Worm (Caenorhabditis elegans) whole organism, L2 larva: Measurements from ENCODE around the gene T08D10.3.

Source experiments
- C34F6.9 ChIP-seq: fragments of 150-350 bp; optimal IDR thresholded peaks from 2 replicates; lab custom pipeline; 2014; ENCODE audit warnings: missing biosample characterization, missing genetic modification characterization
- R02D3.7 ChIP-seq: fragments of 150-350 bp; optimal IDR thresholded peaks from 2 replicates; lab custom pipeline; 2014; ENCODE audit warnings: missing biosample characterization, missing genetic modification characterization
- Y55F3AM.14 ChIP-seq: fragments of 200-800 bp; sonication (Bioruptor generic); optimal IDR thresholded peaks from 2 replicates; lab custom pipeline; 2018; ENCODE audit warnings: mild to moderate bottlenecking, missing genetic modification characterization, missing compliant biosample characterization
- ZK546.5 ChIP-seq: sonication (generic microtip); optimal IDR thresholded peaks from 2 replicates; lab custom pipeline; 2017; ENCODE audit warnings: missing biosample characterization, missing genetic modification characterization
- alr-1 ChIP-seq: fragments of 150-350 bp; optimal IDR thresholded peaks from 2 replicates; lab custom pipeline; 2014; ENCODE audit warnings: missing biosample characterization, missing genetic modification characterization
- aly-2 ChIP-seq: fragments of 150-350 bp; optimal IDR thresholded peaks from 2 replicates; lab custom pipeline; 2014; ENCODE audit warnings: missing biosample characterization, missing genetic modification characterization
- ama-1 ChIP-seq: fragments of 150-350 bp; optimal IDR thresholded peaks from 2 replicates; lab custom pipeline; 2018; ENCODE audit warnings: inconsistent platforms
- ceh-16 ChIP-seq: fragments of 150-350 bp; optimal IDR thresholded peaks from 2 replicates; lab custom pipeline; 2014; ENCODE audit warnings: missing biosample characterization, missing genetic modification characterization
- ceh-82 ChIP-seq: fragments of 150-350 bp; optimal IDR thresholded peaks from 2 replicates; lab custom pipeline; 2014; ENCODE audit warnings: missing biosample characterization, missing genetic modification characterization
- crh-2 ChIP-seq: sonication (generic microtip); optimal IDR thresholded peaks from 2 replicates; lab custom pipeline; 2017; ENCODE audit warnings: missing biosample characterization, missing genetic modification characterization
- egl-27 ChIP-seq: sonication (generic microtip); optimal IDR thresholded peaks from 3 replicates; lab custom pipeline; 2017; ENCODE audit warnings: missing biosample characterization, missing genetic modification reagents, missing genetic modification characterization
- elt-1 ChIP-seq: fragments of 150-350 bp; optimal IDR thresholded peaks from 2 replicates; lab custom pipeline; 2014; ENCODE audit warnings: missing biosample characterization, missing genetic modification characterization
- elt-3 ChIP-seq: sonication (generic microtip); optimal IDR thresholded peaks from 2 replicates; lab custom pipeline; 2017; ENCODE audit warnings: missing biosample characterization, missing genetic modification characterization
- fos-1 ChIP-seq: fragments of 150-350 bp; optimal IDR thresholded peaks from 2 replicates; lab custom pipeline; 2014; ENCODE audit warnings: missing biosample characterization, missing genetic modification characterization
- gmeb-1 ChIP-seq: fragments of 150-350 bp; optimal IDR thresholded peaks from 2 replicates; lab custom pipeline; 2014; ENCODE audit warnings: missing biosample characterization, missing genetic modification characterization
- lin-11 ChIP-seq: fragments of 150-350 bp; sonication (generic microtip); optimal IDR thresholded peaks from 2 replicates; lab custom pipeline; 2014; ENCODE audit warnings: missing biosample characterization, missing genetic modification characterization, inconsistent platforms, mixed read lengths
- lin-13 ChIP-seq: fragments of 150-350 bp; optimal IDR thresholded peaks from 2 replicates; lab custom pipeline; 2014; ENCODE audit warnings: missing biosample characterization, missing genetic modification reagents, missing genetic modification characterization
- lin-39 ChIP-seq: fragments of 150-350 bp; optimal IDR thresholded peaks from 2 replicates; lab custom pipeline; 2014; ENCODE audit warnings: missing biosample characterization, missing genetic modification reagents, missing genetic modification characterization
- lsy-2 ChIP-seq, 2 experiments: fragments of 150-350 bp in 1 of 2; sonication (generic microtip) in 1 of 2; optimal IDR thresholded peaks; 2 replicates each; lab custom pipeline; 2014 to 2017; ENCODE audit warnings: missing biosample characterization in 2 of 2, missing genetic modification characterization in 2 of 2
- mbf-1 ChIP-seq: sonication (generic microtip); optimal IDR thresholded peaks from 2 replicates; lab custom pipeline; 2017; ENCODE audit warnings: missing biosample characterization, missing genetic modification characterization
- nhr-10 ChIP-seq: sonication (generic microtip); optimal IDR thresholded peaks from 2 replicates; lab custom pipeline; 2017; ENCODE audit warnings: missing biosample characterization, missing genetic modification characterization
- nhr-11 ChIP-seq: fragments of 150-350 bp; optimal IDR thresholded peaks from 2 replicates; lab custom pipeline; 2014; ENCODE audit warnings: missing biosample characterization, missing genetic modification characterization
- nhr-12 ChIP-seq: fragments of 150-350 bp; optimal IDR thresholded peaks from 2 replicates; lab custom pipeline; 2014; ENCODE audit warnings: missing biosample characterization, missing genetic modification characterization
- nhr-129 ChIP-seq: fragments of 150-350 bp; optimal IDR thresholded peaks from 2 replicates; lab custom pipeline; 2014; ENCODE audit warnings: missing biosample characterization, missing genetic modification characterization
- nhr-21 ChIP-seq: fragments of 150-350 bp; optimal IDR thresholded peaks from 2 replicates; lab custom pipeline; 2014; ENCODE audit warnings: missing biosample characterization, missing genetic modification characterization
- nhr-237 ChIP-seq: fragments of 150-350 bp; optimal IDR thresholded peaks from 2 replicates; lab custom pipeline; 2014; ENCODE audit warnings: missing biosample characterization, missing genetic modification characterization
- nhr-25 ChIP-seq: fragments of 150-350 bp; sonication (generic microtip); optimal IDR thresholded peaks from 3 replicates; lab custom pipeline; 2014; ENCODE audit warnings: missing biosample characterization, missing genetic modification characterization
- nhr-6 ChIP-seq: fragments of 150-350 bp; optimal IDR thresholded peaks from 2 replicates; lab custom pipeline; 2014; ENCODE audit warnings: missing biosample characterization, missing genetic modification characterization
- sem-4 ChIP-seq: fragments of 150-350 bp; optimal IDR thresholded peaks from 2 replicates; lab custom pipeline; 2014; ENCODE audit warnings: missing biosample characterization, missing genetic modification reagents, missing genetic modification characterization
- sma-3 ChIP-seq: sonication (generic microtip); optimal IDR thresholded peaks from 2 replicates; lab custom pipeline; 2016; ENCODE audit warnings: missing genetic modification reagents, missing genetic modification characterization, missing compliant biosample characterization
- sma-9 ChIP-seq, 2 experiments: fragments of 150-350 bp in 1 of 2; sonication (generic microtip) in 1 of 2; optimal IDR thresholded peaks; 2 replicates each; lab custom pipeline; 2014 to 2016; ENCODE audit warnings: missing genetic modification characterization in 2 of 2, mild to moderate bottlenecking in 1 of 2, missing biosample characterization in 1 of 2, missing compliant biosample characterization in 1 of 2, missing genetic modification reagents in 1 of 2, moderate library complexity in 1 of 2
- unc-39 ChIP-seq: fragments of 150-350 bp; optimal IDR thresholded peaks from 2 replicates; lab custom pipeline; 2014; ENCODE audit warnings: missing biosample characterization, missing genetic modification characterization
- unc-55 ChIP-seq: fragments of 150-350 bp; sonication (generic microtip); optimal IDR thresholded peaks from 3 replicates; lab custom pipeline; 2014; ENCODE audit warnings: missing biosample characterization, missing genetic modification reagents, missing genetic modification characterization
- zag-1 ChIP-seq: fragments of 150-350 bp; optimal IDR thresholded peaks from 2 replicates; lab custom pipeline; 2014; ENCODE audit warnings: missing biosample characterization, missing genetic modification characterization
- ztf-11 ChIP-seq: sonication (generic microtip); optimal IDR thresholded peaks from 2 replicates; lab custom pipeline; 2017; ENCODE audit warnings: missing biosample characterization, missing genetic modification characterization

Gene T08D10.3

DNA sequence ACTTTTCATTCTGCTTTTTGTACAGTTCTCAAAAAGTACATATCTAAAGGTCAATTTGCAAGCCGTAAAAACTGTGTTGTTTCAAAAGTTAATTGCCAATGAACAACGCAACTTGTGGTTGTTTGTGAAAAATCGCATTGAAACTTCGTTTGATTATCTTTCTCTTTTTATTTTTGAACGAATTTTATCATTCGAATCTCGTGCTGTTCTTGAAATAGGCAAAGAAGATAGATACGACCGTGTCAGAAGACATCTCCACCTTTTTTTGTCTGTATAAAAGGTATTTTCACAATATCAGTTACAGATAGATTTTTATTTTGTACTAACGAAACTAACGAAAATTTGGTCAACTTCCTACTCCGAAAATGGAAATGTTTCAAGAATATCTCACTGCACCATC lies 39.3 kb downstream of the T08D10.3 start, which contains the start of gene C49F5.7:
Gene C49F5.7 (plus strand): TSS at position 301 of the 400 bp plus-strand sequence.
- TF ChIP-seq nhr-237 (tag; lab: Kevin White, UChicago) (no peak), lin-11 (tag; lab: Kevin White, UChicago) (no peak), nhr-10 (tag; lab: Kevin White, UChicago) (no peak), crh-2 (peak; percentile 14)

DNA sequence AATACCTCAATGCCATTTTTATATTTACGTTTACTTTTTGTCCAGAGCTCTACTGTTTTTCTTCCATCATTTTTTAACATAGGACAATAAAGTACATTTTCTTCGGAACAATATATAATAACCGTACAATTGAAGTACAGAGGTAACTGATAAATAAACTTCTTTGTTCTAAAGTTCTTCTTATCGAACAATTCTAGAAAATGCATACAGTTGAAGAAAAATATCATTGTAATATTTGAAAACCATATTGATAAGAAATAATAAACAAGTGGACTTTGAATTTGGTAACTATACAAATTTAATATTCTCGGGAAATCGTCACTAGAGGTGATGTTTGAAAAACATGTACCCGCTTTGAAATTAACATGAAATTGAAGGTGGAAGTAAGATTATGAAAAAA lies 41.4 kb downstream of the T08D10.3 start:
- TF ChIP-seq sma-3 (GFP tag; lab: Kevin White, UChicago), result no peak
- no peak for TF ChIP-seq ztf-11
- no peak for TF ChIP-seq lin-13 (GFP tag; lab: Kevin White, UChicago)
- no peak for TF ChIP-seq C34F6.9
- TF ChIP-seq nhr-11 (tag; lab: Kevin White, UChicago), result no peak
- TF ChIP-seq lin-39 (tag; lab: Kevin White, UChicago), result no peak
- no peak for TF ChIP-seq alr-1
- TF ChIP-seq sem-4, result no peak
- no peak for TF ChIP-seq R02D3.7 (tag; lab: Kevin White, UChicago)
- TF ChIP-seq Y55F3AM.14 (GFP tag; lab: Kevin White, UChicago), result no peak
- no peak for TF ChIP-seq nhr-6 (tag; lab: Kevin White, UChicago)
- TF ChIP-seq nhr-237 (tag; lab: Kevin White, UChicago), result no peak
- no peak for TF ChIP-seq lin-11 (tag; lab: Kevin White, UChicago)
- no peak for TF ChIP-seq mbf-1 (tag; lab: Kevin White, UChicago)
- no peak for TF ChIP-seq nhr-21 (tag; lab: Kevin White, UChicago)
- TF ChIP-seq ceh-16 (tag; lab: Kevin White, UChicago), result no peak

DNA sequence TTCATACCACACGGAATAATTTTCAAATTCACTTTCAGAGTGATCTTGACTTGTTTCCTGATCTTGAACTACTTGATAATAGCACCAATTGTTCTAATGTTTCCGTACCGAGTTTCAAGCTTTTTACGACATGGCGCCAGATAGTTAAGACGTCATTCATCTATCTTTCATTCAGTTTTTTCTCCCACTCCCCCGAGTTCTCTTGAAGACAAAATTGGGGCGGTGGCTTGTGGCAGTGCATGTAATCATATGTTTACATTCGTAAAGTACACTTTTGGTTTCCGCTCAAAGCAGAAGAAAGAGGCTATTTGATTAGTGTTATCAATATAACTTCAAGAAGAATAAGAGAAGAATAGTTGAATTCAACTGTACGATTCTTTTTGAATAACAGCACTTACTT lies 44.3 kb downstream of the T08D10.3 start:
- TF ChIP-seq gmeb-1 (tag; lab: Kevin White, UChicago) (no peak), lsy-2 (tag; optimal IDR thresholded peaks at IDR 0.05; lab: Kevin White, UChicago) (no peak), unc-55 (GFP tag; lab: Kevin White, UChicago) (no peak), elt-3 (no peak), zag-1 (tag; lab: Kevin White, UChicago) (no peak), aly-2 (tag; lab: Kevin White, UChicago) (no peak), unc-39 (tag; lab: Kevin White, UChicago) (no peak), ama-1 (lab: Kevin White, UChicago) (no peak), lin-39 (tag; lab: Kevin White, UChicago) (no peak), Y55F3AM.14 (GFP tag; lab: Kevin White, UChicago) (no peak), nhr-12 (no peak), nhr-129 (tag; lab: Kevin White, UChicago) (no peak), nhr-25 (tag; lab: Kevin White, UChicago) (no peak), nhr-6 (tag; lab: Kevin White, UChicago) (no peak), ztf-11 (no peak), lin-11 (tag; lab: Kevin White, UChicago) (no peak), ZK546.5 (tag; lab: Kevin White, UChicago) (no peak)
- TF ChIP-seq, all 48 proteins: peak for 0

DNA sequence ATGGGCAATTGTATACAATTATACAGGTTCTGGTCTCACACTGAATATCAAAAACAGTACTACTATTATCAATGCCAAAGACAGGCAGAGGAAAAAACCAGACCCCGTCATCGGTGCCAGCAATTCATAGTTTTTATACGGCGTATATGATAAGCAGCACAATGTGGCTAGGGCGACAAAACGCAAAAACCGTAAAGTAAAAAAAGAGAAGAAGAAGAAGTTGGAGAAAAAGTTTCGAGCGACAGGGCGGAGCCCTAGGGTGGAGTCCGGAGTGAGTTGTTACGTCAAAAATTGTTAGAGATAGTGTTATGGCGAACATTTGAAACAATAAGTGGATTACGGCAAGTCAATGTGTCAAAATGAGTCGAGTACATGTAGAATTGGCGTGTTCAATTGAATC lies 46.4 kb downstream of the T08D10.3 start:
- TF ChIP-seq egl-27, result no peak
- TF ChIP-seq fos-1 (tag; lab: Kevin White, UChicago), result peak; percentile 67

DNA sequence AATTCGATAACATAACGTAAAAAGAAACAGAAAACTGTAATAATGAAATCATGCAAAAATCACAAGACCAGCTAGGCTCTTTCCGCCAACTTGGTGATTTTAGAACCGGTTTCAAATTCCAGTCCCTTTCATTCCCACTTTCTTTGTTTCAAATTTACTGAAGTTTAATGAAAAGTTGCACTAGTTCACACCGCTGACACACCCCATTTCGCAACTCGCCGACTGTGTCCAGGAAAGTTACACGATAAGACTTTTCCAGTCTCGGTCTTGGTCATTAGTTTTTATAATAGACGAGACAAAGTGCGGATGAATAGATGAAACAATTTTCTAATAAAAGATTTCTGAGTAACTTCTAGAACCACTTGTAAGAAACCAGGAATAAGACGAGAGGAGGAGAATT lies 48.7 kb downstream of the T08D10.3 start:
- TF ChIP-seq elt-1 (tag; lab: Kevin White, UChicago), result no peak
- TF ChIP-seq ZK546.5 (tag; lab: Kevin White, UChicago), result no peak
- peak; percentile 73 for TF ChIP-seq fos-1 (tag; lab: Kevin White, UChicago)
- peak; percentile 21 for TF ChIP-seq sma-9 (GFP tag; optimal IDR thresholded peaks at IDR 0.05; lab: Kevin White, UChicago)
- no peak for TF ChIP-seq sma-9 (tag; optimal IDR thresholded peaks at IDR 0.05; lab: Kevin White, UChicago)
- TF ChIP-seq, all 48 proteins: peak for 2

DNA sequence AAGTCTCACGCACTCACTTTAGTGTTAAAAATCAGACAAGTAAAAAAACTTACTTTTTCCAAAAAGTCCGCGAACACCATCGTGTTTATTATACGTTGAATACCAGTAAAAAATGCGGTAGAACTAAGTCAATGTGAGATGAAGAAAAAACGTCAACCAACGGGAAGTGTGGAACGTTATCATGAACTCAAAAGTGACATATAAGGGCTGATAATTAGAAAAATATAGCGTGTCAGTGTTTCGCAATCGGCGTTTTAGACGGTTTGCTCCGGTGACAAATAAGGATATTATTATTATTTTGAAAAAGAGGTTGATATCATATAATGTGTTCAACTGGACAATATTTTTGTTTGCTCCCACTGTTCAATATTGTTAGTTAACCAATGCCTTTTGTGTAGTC lies 49.7 kb downstream of the T08D10.3 start:
- TF ChIP-seq fos-1 (tag; lab: Kevin White, UChicago), result peak; percentile 65
- no peak for TF ChIP-seq nhr-6 (tag; lab: Kevin White, UChicago)
- no peak for TF ChIP-seq egl-27
- TF ChIP-seq ceh-82 (tag; lab: Kevin White, UChicago), result no peak
